Fruit fly (Drosophila melanogaster) whole organism, embryonic: ENCODE data around the gene arg.

ENCODE experiments used
- Antp ChIP-seq: fragments of 200-800 bp; sonication (Bioruptor generic); optimal IDR thresholded peaks from 3 replicates; lab custom pipeline; 2016; ENCODE audit warnings: missing biosample characterization, missing genetic modification characterization
- CG1024 ChIP-seq: fragments of 200-800 bp; sonication (Bioruptor generic); IDR thresholded peaks from 2 replicates; pipeline ENCODE4 v1.3.6; 2022; ENCODE audit warnings: missing biosample characterization, missing genetic modification characterization
- CG10366 ChIP-seq: fragments of 200-800 bp; sonication (Bioruptor generic); IDR thresholded peaks from 2 replicates; pipeline ENCODE4 v1.3.6; 2022; ENCODE audit warnings: missing biosample characterization, missing genetic modification characterization
- CG10431 ChIP-seq: fragments of 200-800 bp; sonication (Bioruptor generic); optimal IDR thresholded peaks from 3 replicates; lab custom pipeline; 2018; ENCODE audit warnings: missing biosample characterization, mild to moderate bottlenecking, missing genetic modification characterization
- CG11456 ChIP-seq: fragments of 200-800 bp; sonication (Bioruptor generic); IDR thresholded peaks from 3 replicates; pipeline ENCODE4 v1.3.6; 2022; ENCODE audit warnings: missing biosample characterization, missing genetic modification characterization
- CG12219 ChIP-seq: fragments of 200-800 bp; sonication (Bioruptor generic); optimal IDR thresholded peaks from 3 replicates; lab custom pipeline; 2018; ENCODE audit warnings: missing biosample characterization, mild to moderate bottlenecking, missing genetic modification characterization
- CG12236 ChIP-seq: fragments of 200-800 bp; sonication (Bioruptor generic); optimal IDR thresholded peaks from 2 replicates; lab custom pipeline; 2016; ENCODE audit warnings: missing biosample characterization, missing genetic modification characterization
- CG1233 ChIP-seq: fragments of 200-800 bp; sonication (Bioruptor generic); optimal IDR thresholded peaks from 4 replicates; lab custom pipeline; 2018; ENCODE audit warnings: missing biosample characterization, mild to moderate bottlenecking, missing genetic modification characterization
- CG13624 ChIP-seq: fragments of 200-800 bp; sonication (Bioruptor generic); optimal IDR thresholded peaks from 2 replicates; lab custom pipeline; 2016; ENCODE audit warnings: missing biosample characterization, missing genetic modification characterization
- CG1529 ChIP-seq: fragments of 200-800 bp; sonication (Bioruptor generic); optimal IDR thresholded peaks from 3 replicates; lab custom pipeline; 2018; ENCODE audit warnings: missing biosample characterization, missing genetic modification characterization
- CG15479 ChIP-seq: fragments of 200-800 bp; sonication (Bioruptor generic); optimal IDR thresholded peaks from 3 replicates; lab custom pipeline; 2019; ENCODE audit warnings: missing biosample characterization, mild to moderate bottlenecking, missing genetic modification characterization, moderate library complexity
- CG15514 ChIP-seq: fragments of 200-800 bp; sonication (Bioruptor generic); optimal IDR thresholded peaks from 3 replicates; lab custom pipeline; 2017; ENCODE audit warnings: missing biosample characterization, missing genetic modification characterization, mild to moderate bottlenecking, moderate library complexity, missing genetic modification reagents
- CG17568 ChIP-seq: fragments of 200-800 bp; sonication (Bioruptor generic); optimal IDR thresholded peaks from 2 replicates; lab custom pipeline; 2018; ENCODE audit warnings: missing biosample characterization, mild to moderate bottlenecking, missing genetic modification characterization, moderate library complexity
- CG1792 ChIP-seq: fragments of 200-800 bp; sonication (Bioruptor generic); optimal IDR thresholded peaks from 2 replicates; lab custom pipeline; 2016; ENCODE audit warnings: missing biosample characterization, missing genetic modification characterization
- CG18011 ChIP-seq: fragments of 200-800 bp; sonication (Bioruptor generic); optimal IDR thresholded peaks from 2 replicates; lab custom pipeline; 2017; ENCODE audit warnings: missing biosample characterization, missing genetic modification characterization, mild to moderate bottlenecking, moderate library complexity, missing genotype
- CG18262 ChIP-seq: fragments of 200-800 bp; optimal IDR thresholded peaks from 3 replicates; lab custom pipeline; 2019; ENCODE audit warnings: missing biosample characterization, mild to moderate bottlenecking, missing genetic modification characterization, moderate library complexity
- CG2712 ChIP-seq: fragments of 200-800 bp; optimal IDR thresholded peaks from 3 replicates; lab custom pipeline; 2019; ENCODE audit warnings: missing biosample characterization, mild to moderate bottlenecking, missing genetic modification characterization, moderate library complexity
- CG3407 ChIP-seq: fragments of 200-800 bp; sonication (Bioruptor generic); optimal IDR thresholded peaks from 2 replicates; lab custom pipeline; 2018; ENCODE audit warnings: missing biosample characterization, mild to moderate bottlenecking, missing genetic modification characterization
- CG3838 ChIP-seq: fragments of 200-800 bp; sonication (Bioruptor generic); optimal IDR thresholded peaks from 3 replicates; lab custom pipeline; 2016; ENCODE audit warnings: missing biosample characterization, missing genetic modification characterization
- CG4328 ChIP-seq: fragments of 200-800 bp; sonication (Bioruptor generic); optimal IDR thresholded peaks from 3 replicates; lab custom pipeline; 2017; ENCODE audit warnings: missing biosample characterization, missing genetic modification reagents, missing genetic modification characterization
- CG7987 ChIP-seq: fragments of 200-800 bp; sonication (Bioruptor generic); optimal IDR thresholded peaks from 2 replicates; lab custom pipeline; 2018; ENCODE audit warnings: missing biosample characterization, mild to moderate bottlenecking, missing genetic modification characterization, moderate library complexity
- CG9727 ChIP-seq: fragments of 200-800 bp; sonication (Bioruptor generic); optimal IDR thresholded peaks from 3 replicates; lab custom pipeline; 2017; ENCODE audit warnings: missing biosample characterization, mild to moderate bottlenecking, missing genetic modification characterization
- Camta ChIP-seq: fragments of 200-800 bp; sonication (Bioruptor generic); optimal IDR thresholded peaks from 2 replicates; lab custom pipeline; 2016; ENCODE audit warnings: missing biosample characterization, missing genetic modification characterization
- E2f1 ChIP-seq: fragments of 200-800 bp; sonication (Bioruptor generic); IDR thresholded peaks from 2 replicates; pipeline ENCODE4 v1.3.6; 2022; ENCODE audit warnings: missing biosample characterization, missing genetic modification characterization
- ERR ChIP-seq: fragments of 200-800 bp; sonication (Bioruptor generic); optimal IDR thresholded peaks from 2 replicates; lab custom pipeline; 2016; ENCODE audit warnings: missing biosample characterization, missing genetic modification characterization
- Hr51 ChIP-seq, 2 experiments: fragments of 200-800 bp; sonication (Bioruptor generic); optimal IDR thresholded peaks; 2 replicates in 1 of 2; 3 replicates in 1 of 2; lab custom pipeline; 2016 to 2018; ENCODE audit warnings: missing biosample characterization in 2 of 2, missing genetic modification characterization in 2 of 2, mild to moderate bottlenecking in 1 of 2, moderate library complexity in 1 of 2
- Mrtf ChIP-seq: fragments of 200-800 bp; sonication (Bioruptor generic); IDR thresholded peaks from 3 replicates; pipeline ENCODE4 v1.3.6; 2022; ENCODE audit warnings: missing biosample characterization, missing genetic modification characterization
- Rx ChIP-seq: fragments of 200-800 bp; sonication (Bioruptor generic); IDR thresholded peaks from 2 replicates; pipeline ENCODE4 v1.3.6; 2022; ENCODE audit warnings: missing biosample characterization, missing genetic modification characterization
- Sin3A ChIP-seq: fragments of >200 bp; optimal IDR thresholded peaks from 2 replicates; lab custom pipeline; 2018
- Sox100B ChIP-seq: fragments of 200-800 bp; sonication (Bioruptor generic); optimal IDR thresholded peaks from 3 replicates; lab custom pipeline; 2018; ENCODE audit warnings: missing biosample characterization, mild to moderate bottlenecking, missing genetic modification characterization
- Sry-δ ChIP-seq: fragments of 200-800 bp; sonication (Bioruptor generic); optimal IDR thresholded peaks from 2 replicates; lab custom pipeline; 2016; ENCODE audit warnings: missing biosample characterization, missing genetic modification characterization
- bsh ChIP-seq, 2 experiments: fragments of 200-800 bp; sonication (Bioruptor generic); optimal IDR thresholded peaks; 2 replicates each; lab custom pipeline; 2017 to 2018; ENCODE audit warnings: mild to moderate bottlenecking in 2 of 2, missing biosample characterization in 2 of 2, missing genetic modification characterization in 2 of 2, moderate library complexity in 1 of 2
- fd64A ChIP-seq: fragments of 200-800 bp; sonication (Bioruptor generic); optimal IDR thresholded peaks from 3 replicates; lab custom pipeline; 2018; ENCODE audit warnings: missing biosample characterization, mild to moderate bottlenecking, missing genetic modification characterization
- gem ChIP-seq: fragments of 200-800 bp; sonication (Bioruptor generic); optimal IDR thresholded peaks from 2 replicates; lab custom pipeline; 2019; ENCODE audit warnings: missing biosample characterization, mild to moderate bottlenecking, missing genetic modification characterization, moderate library complexity
- grau ChIP-seq: fragments of 200-800 bp; optimal IDR thresholded peaks from 3 replicates; lab custom pipeline; 2019; ENCODE audit warnings: missing biosample characterization, mild to moderate bottlenecking, missing genetic modification characterization, moderate library complexity
- ind ChIP-seq: fragments of 200-800 bp; sonication (Bioruptor generic); optimal IDR thresholded peaks from 3 replicates; lab custom pipeline; 2016; ENCODE audit warnings: missing biosample characterization, missing genetic modification characterization
- kah ChIP-seq: fragments of 200-800 bp; sonication (Bioruptor generic); optimal IDR thresholded peaks from 2 replicates; lab custom pipeline; 2018; ENCODE audit warnings: missing biosample characterization, mild to moderate bottlenecking, missing genetic modification characterization
- lmd ChIP-seq: fragments of 200-800 bp; sonication (Bioruptor generic); IDR thresholded peaks from 2 replicates; pipeline ENCODE4 v1.3.6; 2022; ENCODE audit warnings: missing biosample characterization, missing genetic modification characterization
- mirr ChIP-seq: fragments of 200-800 bp; sonication (Bioruptor generic); optimal IDR thresholded peaks from 3 replicates; lab custom pipeline; 2018; ENCODE audit warnings: missing biosample characterization, mild to moderate bottlenecking, missing genetic modification characterization
- pfk ChIP-seq: fragments of 200-800 bp; sonication (Bioruptor generic); optimal IDR thresholded peaks from 2 replicates; lab custom pipeline; 2018; ENCODE audit warnings: missing biosample characterization, mild to moderate bottlenecking, missing genetic modification characterization, moderate library complexity
- ro ChIP-seq: fragments of 200-800 bp; sonication (Bioruptor generic); IDR thresholded peaks from 2 replicates; pipeline ENCODE4 v1.3.6; 2022; ENCODE audit warnings: missing biosample characterization, missing genetic modification characterization
- salm ChIP-seq: fragments of 200-800 bp; sonication (Bioruptor generic); optimal IDR thresholded peaks from 2 replicates; lab custom pipeline; 2018; ENCODE audit warnings: missing biosample characterization, mild to moderate bottlenecking, missing genetic modification characterization
- sr ChIP-seq: fragments of 200-800 bp; sonication (Bioruptor generic); IDR thresholded peaks from 3 replicates; pipeline ENCODE4 v1.3.6; 2022; ENCODE audit warnings: missing biosample characterization, missing genetic modification characterization
- sug ChIP-seq: fragments of 200-800 bp; optimal IDR thresholded peaks from 2 replicates; lab custom pipeline; 2019; ENCODE audit warnings: missing biosample characterization, mild to moderate bottlenecking, missing genetic modification characterization, moderate library complexity
- tll ChIP-seq, 2 experiments: fragments of 200-800 bp in 1 of 2; fragments of >200 bp in 1 of 2; sonication (Bioruptor generic) in 1 of 2; optimal IDR thresholded peaks; 2 replicates each; lab custom pipeline; 2017 to 2019; ENCODE audit warnings: missing biosample characterization in 2 of 2, missing genetic modification characterization in 2 of 2, mild to moderate bottlenecking in 1 of 2, moderate library complexity in 1 of 2
- toy ChIP-seq: fragments of 200-800 bp; sonication (Bioruptor generic); IDR thresholded peaks from 2 replicates; pipeline ENCODE4 v1.3.6; 2022; ENCODE audit warnings: missing biosample characterization, missing genetic modification characterization
- trem ChIP-seq: fragments of 200-800 bp; optimal IDR thresholded peaks from 3 replicates; lab custom pipeline; 2019; ENCODE audit warnings: missing biosample characterization, mild to moderate bottlenecking, missing genetic modification characterization, moderate library complexity
- tup ChIP-seq: fragments of 200-800 bp; sonication (Bioruptor generic); optimal IDR thresholded peaks from 2 replicates; lab custom pipeline; 2016; ENCODE audit warnings: missing biosample characterization, mild to moderate bottlenecking, missing genetic modification characterization, moderate library complexity
- usp ChIP-seq: fragments of >200 bp; optimal IDR thresholded peaks from 2 replicates; lab custom pipeline; 2017; ENCODE audit warnings: missing biosample characterization, missing genetic modification characterization
- wek ChIP-seq: fragments of 200-800 bp; sonication (Bioruptor generic); optimal IDR thresholded peaks from 3 replicates; lab custom pipeline; 2018; ENCODE audit warnings: missing biosample characterization, mild to moderate bottlenecking, missing genetic modification characterization, moderate library complexity

The arg gene

DNA sequence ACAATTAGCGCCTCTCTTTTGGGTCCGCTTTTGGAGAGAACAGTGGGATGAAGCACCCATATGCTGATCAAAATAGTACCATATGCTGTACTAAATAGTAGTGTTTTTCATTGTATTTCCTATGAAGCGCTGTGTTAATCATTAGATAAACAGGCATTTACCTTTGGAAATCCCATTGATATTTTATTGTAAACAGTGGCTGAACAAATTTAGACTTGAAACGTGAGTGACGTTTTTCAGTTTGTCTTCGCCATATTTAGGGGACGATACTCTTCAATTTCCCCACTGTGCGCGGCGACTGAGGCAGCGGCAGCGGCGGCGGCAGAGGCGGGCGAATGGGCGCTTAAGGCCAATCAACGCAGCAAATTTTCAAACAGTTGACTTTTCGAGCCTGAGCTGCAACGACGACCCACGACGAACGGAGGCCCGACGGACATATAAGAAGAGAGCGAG lies 9.6 kb upstream of the arg start (continued):
- TF ChIP-seq Sry-δ (GFP tag; lab: Kevin White, UChicago) (peak; percentile 39), CG10431 (GFP tag; lab: Kevin White, UChicago) (peak; percentile 43), trem (peak; percentile 35), CG1529 (GFP tag; lab: Kevin White, UChicago) (peak; percentile 64), grau (peak; percentile 87), gem (peak; percentile 87), mirr (GFP tag; lab: Kevin White, UChicago) (peak; percentile 80), Antp (peak; percentile 67), salm (tag; lab: Kevin White, UChicago) (peak; percentile 80), CG11456 (GFP tag; lab: Robert Waterston, UW) (peak; percentile 62; the same call in 1 of the 3 replicates), CG15514 (GFP tag; lab: Kevin White, UChicago) (peak; percentile 86), tll (GFP tag; optimal IDR thresholded peaks at IDR 0.05; lab: Kevin White, UChicago) (no peak), CG3407 (GFP tag; lab: Kevin White, UChicago) (peak; percentile 71), E2f1 (peak; percentile 74), CG10366 (peak; percentile 55), CG17568 (GFP tag; lab: Kevin White, UChicago) (peak; percentile 88), CG1233 (GFP tag; lab: Kevin White, UChicago) (peak; percentile 84), CG1792 (GFP tag; lab: Kevin White, UChicago) (peak; percentile 76), Mrtf (GFP tag; lab: Robert Waterston, UW) (peak; percentile 58; the same call in 1 of the 3 replicates), bsh (GFP tag; optimal IDR thresholded peaks at IDR 0.05; lab: Kevin White, UChicago) (peak; percentile 53 to 66), CG7987 (GFP tag; lab: Kevin White, UChicago) (peak; percentile 68), CG12236 (peak; percentile 61), CG18011 (peak; percentile 49), Camta (GFP tag; lab: Kevin White, UChicago) (peak; percentile 68), toy (GFP tag; lab: Robert Waterston, UW) (no peak; the same call in 1 of the 2 replicates), CG3838 (GFP tag; lab: Kevin White, UChicago) (peak; percentile 53), CG18262 (tag; lab: Kevin White, UChicago) (peak; percentile 75), sug (tag; lab: Kevin White, UChicago) (peak; percentile 82), Sox100B (GFP tag; lab: Kevin White, UChicago) (peak; percentile 86), Rx (GFP tag; lab: Robert Waterston, UW) (0 out of 2 replicates have a peak, but pooled peaks have one; percentile 18), CG9727 (GFP tag; lab: Kevin White, UChicago) (peak; percentile 82), CG15479 (no peak), sr (no peak), usp (GFP tag; lab: Kevin White, UChicago) (no peak), CG2712 (tag; lab: Kevin White, UChicago) (peak; percentile 73), CG4328 (GFP tag; lab: Kevin White, UChicago) (peak; percentile 81), lmd (peak; percentile 79), ro (GFP tag; lab: Robert Waterston, UW) (no peak), fd64A (GFP tag; lab: Kevin White, UChicago) (peak; percentile 69), ERR (GFP tag; lab: Kevin White, UChicago) (peak; percentile 68), tup (GFP tag; lab: Kevin White, UChicago) (peak; percentile 61), ind (peak; percentile 72), CG13624 (GFP tag; lab: Kevin White, UChicago) (peak; percentile 81), CG12219 (GFP tag; lab: Kevin White, UChicago) (peak; percentile 85), Hr51 (GFP tag; optimal IDR thresholded peaks at IDR 0.05; lab: Kevin White, UChicago) (peak; percentile 62 to 87), kah (GFP tag; lab: Kevin White, UChicago) (peak; percentile 62), CG1024 (no peak), wek (GFP tag; lab: Kevin White, UChicago) (peak; percentile 66), pfk (peak; percentile 45), Sin3A (lab: Kevin White, UChicago) (no peak)
